Worm (Caenorhabditis elegans) whole organism, L3 larva: Measurements from ENCODE around the gene srz-78.

Experiments used
- R02D3.7 ChIP-seq: fragments of 150-350 bp; optimal IDR thresholded peaks from 2 replicates; lab custom pipeline; 2014; ENCODE audit warnings: missing biosample characterization, missing genetic modification characterization
- ZK546.5 ChIP-seq: sonication (generic microtip); optimal IDR thresholded peaks from 2 replicates; lab custom pipeline; 2017; ENCODE audit warnings: missing biosample characterization, missing genetic modification characterization
- aly-2 ChIP-seq: fragments of 150-350 bp; optimal IDR thresholded peaks from 2 replicates; lab custom pipeline; 2014; ENCODE audit warnings: missing biosample characterization, missing genetic modification characterization
- ama-1 ChIP-seq: fragments of 150-350 bp; optimal IDR thresholded peaks from 2 replicates; lab custom pipeline; 2018
- ceh-16 ChIP-seq: sonication (generic microtip); optimal IDR thresholded peaks from 2 replicates; lab custom pipeline; 2017; ENCODE audit warnings: missing biosample characterization, missing genetic modification characterization
- ceh-28 ChIP-seq: fragments of 150-350 bp; optimal IDR thresholded peaks from 2 replicates; lab custom pipeline; 2014; ENCODE audit warnings: missing biosample characterization, missing genetic modification reagents, missing genetic modification characterization
- ceh-82 ChIP-seq: fragments of 150-350 bp; optimal IDR thresholded peaks from 2 replicates; lab custom pipeline; 2014; ENCODE audit warnings: missing biosample characterization, missing genetic modification characterization
- ceh-9 ChIP-seq: sonication (generic microtip); optimal IDR thresholded peaks from 2 replicates; lab custom pipeline; 2018; ENCODE audit warnings: missing biosample characterization, missing genetic modification characterization
- daf-12 ChIP-seq: fragments of 150-350 bp; optimal IDR thresholded peaks from 2 replicates; lab custom pipeline; 2014; ENCODE audit warnings: missing biosample characterization, missing genetic modification reagents, missing genetic modification characterization
- egl-27 ChIP-seq: sonication (generic microtip); optimal IDR thresholded peaks from 4 replicates; lab custom pipeline; 2017; ENCODE audit warnings: missing biosample characterization, missing genetic modification reagents, missing genetic modification characterization
- egl-5 ChIP-seq: fragments of 150-350 bp; optimal IDR thresholded peaks from 2 replicates; lab custom pipeline; 2017; ENCODE audit warnings: missing biosample characterization, missing genetic modification reagents, missing genetic modification characterization, inconsistent platforms
- elt-1 ChIP-seq: fragments of 150-350 bp; optimal IDR thresholded peaks from 2 replicates; lab custom pipeline; 2014; ENCODE audit warnings: missing biosample characterization, missing genetic modification characterization
- elt-2 ChIP-seq: sonication (generic microtip); optimal IDR thresholded peaks from 2 replicates; lab custom pipeline; 2016; ENCODE audit warnings: missing genetic modification reagents, mild to moderate bottlenecking, missing genetic modification characterization, missing compliant biosample characterization
- elt-3 ChIP-seq, 3 experiments: fragments of 150-350 bp in 1 of 3; sonication (generic microtip) in 2 of 3; optimal IDR thresholded peaks; 2 replicates in 2 of 3; 4 replicates in 1 of 3; lab custom pipeline; 2014 to 2017; ENCODE audit warnings: missing biosample characterization in 3 of 3, missing genetic modification characterization in 3 of 3
- eor-1 ChIP-seq, 2 experiments: fragments of 150-350 bp; optimal IDR thresholded peaks; 2 replicates each; lab custom pipeline; 2014 to 2018; ENCODE audit warnings: missing biosample characterization in 2 of 2, missing genetic modification characterization in 2 of 2
- fkh-10 ChIP-seq: sonication (generic microtip); optimal IDR thresholded peaks from 2 replicates; lab custom pipeline; 2017; ENCODE audit warnings: missing biosample characterization, missing genetic modification reagents, missing genetic modification characterization
- fkh-2 ChIP-seq: fragments of 150-350 bp; optimal IDR thresholded peaks from 2 replicates; lab custom pipeline; 2014; ENCODE audit warnings: missing biosample characterization, missing genetic modification reagents, missing genetic modification characterization
- fos-1 ChIP-seq: fragments of 150-350 bp; optimal IDR thresholded peaks from 2 replicates; lab custom pipeline; 2014; ENCODE audit warnings: missing biosample characterization, missing genetic modification characterization
- hmg-11 ChIP-seq: sonication (generic microtip); optimal IDR thresholded peaks from 2 replicates; lab custom pipeline; 2016; ENCODE audit warnings: missing genetic modification characterization, missing compliant biosample characterization
- jun-1 ChIP-seq: fragments of 150-350 bp; optimal IDR thresholded peaks from 2 replicates; lab custom pipeline; 2014; ENCODE audit warnings: missing biosample characterization, missing genetic modification reagents, missing genetic modification characterization
- lin-15B ChIP-seq: fragments of 150-350 bp; optimal IDR thresholded peaks from 2 replicates; lab custom pipeline; 2014; ENCODE audit warnings: missing biosample characterization, missing genetic modification characterization
- lin-39 ChIP-seq: fragments of 150-350 bp; optimal IDR thresholded peaks from 2 replicates; lab custom pipeline; 2018; ENCODE audit warnings: missing biosample characterization, missing genetic modification reagents, missing genetic modification characterization
- lsy-12 ChIP-seq: sonication (generic microtip); optimal IDR thresholded peaks from 2 replicates; lab custom pipeline; 2016; ENCODE audit warnings: mild to moderate bottlenecking, missing genetic modification characterization, missing compliant biosample characterization
- mdl-1 ChIP-seq: fragments of 150-350 bp; optimal IDR thresholded peaks from 2 replicates; lab custom pipeline; 2014; ENCODE audit warnings: missing biosample characterization, missing genetic modification characterization
- mml-1 ChIP-seq: fragments of 150-350 bp; sonication (generic microtip); optimal IDR thresholded peaks from 3 replicates; lab custom pipeline; 2014; ENCODE audit warnings: missing biosample characterization, missing genetic modification characterization
- nfya-1 ChIP-seq: sonication (generic microtip); optimal IDR thresholded peaks from 2 replicates; lab custom pipeline; 2017; ENCODE audit warnings: missing genetic modification characterization, mild to moderate bottlenecking, missing compliant biosample characterization, antibody characterized with exemption, moderate library complexity; ENCODE audit not compliant: insufficient read depth
- nhr-11 ChIP-seq: fragments of 150-350 bp; optimal IDR thresholded peaks from 2 replicates; lab custom pipeline; 2014; ENCODE audit warnings: missing biosample characterization, missing genetic modification characterization
- nhr-12 ChIP-seq: fragments of 150-350 bp; optimal IDR thresholded peaks from 2 replicates; lab custom pipeline; 2014; ENCODE audit warnings: missing biosample characterization, missing genetic modification characterization
- nhr-23 ChIP-seq: fragments of 150-350 bp; optimal IDR thresholded peaks from 2 replicates; lab custom pipeline; 2014; ENCODE audit warnings: missing biosample characterization, missing genetic modification reagents, missing genetic modification characterization
- nhr-237 ChIP-seq: fragments of 150-350 bp; optimal IDR thresholded peaks from 2 replicates; lab custom pipeline; 2014; ENCODE audit warnings: missing biosample characterization, missing genetic modification characterization
- nhr-25 ChIP-seq: sonication (generic microtip); optimal IDR thresholded peaks from 2 replicates; lab custom pipeline; 2017; ENCODE audit warnings: missing biosample characterization, missing genetic modification characterization
- nhr-28 ChIP-seq: fragments of 150-350 bp; optimal IDR thresholded peaks from 2 replicates; lab custom pipeline; 2014; ENCODE audit warnings: missing biosample characterization, missing genetic modification characterization
- nhr-43 ChIP-seq: sonication (generic microtip); optimal IDR thresholded peaks from 2 replicates; lab custom pipeline; 2016; ENCODE audit warnings: mild to moderate bottlenecking, missing genetic modification characterization, missing compliant biosample characterization; ENCODE audit not compliant: poor library complexity, severe bottlenecking
- nhr-67 ChIP-seq: fragments of 150-350 bp; optimal IDR thresholded peaks from 2 replicates; lab custom pipeline; 2014; ENCODE audit warnings: missing biosample characterization, missing genetic modification characterization
- nhr-76 ChIP-seq: fragments of 150-350 bp; sonication (generic microtip); optimal IDR thresholded peaks from 5 replicates; lab custom pipeline; 2014; ENCODE audit warnings: missing biosample characterization, missing genetic modification characterization
- nhr-77 ChIP-seq: fragments of 150-350 bp; optimal IDR thresholded peaks from 2 replicates; lab custom pipeline; 2014; ENCODE audit warnings: missing biosample characterization, missing genetic modification characterization
- pha-4 ChIP-seq: fragments of 150-350 bp; optimal IDR thresholded peaks from 2 replicates; lab custom pipeline; 2014; ENCODE audit warnings: missing biosample characterization, missing genetic modification reagents, missing genetic modification characterization
- pqm-1 ChIP-seq: fragments of 150-350 bp; optimal IDR thresholded peaks from 2 replicates; lab custom pipeline; 2017; ENCODE audit warnings: missing biosample characterization, missing genetic modification characterization, inconsistent platforms
- sea-2 ChIP-seq: fragments of 150-350 bp; sonication (generic microtip); optimal IDR thresholded peaks from 4 replicates; lab custom pipeline; 2014; ENCODE audit warnings: missing biosample characterization, missing genetic modification reagents, missing genetic modification characterization
- skn-1 ChIP-seq: fragments of 150-350 bp; optimal IDR thresholded peaks from 2 replicates; lab custom pipeline; 2014; ENCODE audit warnings: missing biosample characterization, missing genetic modification characterization
- snpc-4 ChIP-seq: fragments of 150-350 bp; optimal IDR thresholded peaks from 2 replicates; lab custom pipeline; 2014; ENCODE audit warnings: missing biosample characterization, missing genetic modification characterization
- tbx-2 ChIP-seq: sonication (generic microtip); optimal IDR thresholded peaks from 2 replicates; lab custom pipeline; 2016; ENCODE audit warnings: mild to moderate bottlenecking, missing genetic modification characterization, missing compliant biosample characterization
- unc-39 ChIP-seq: sonication (generic microtip); optimal IDR thresholded peaks from 4 replicates; lab custom pipeline; 2017; ENCODE audit warnings: missing biosample characterization, missing genetic modification characterization
- unc-62 ChIP-seq: fragments of 150-350 bp; sonication (generic microtip); optimal IDR thresholded peaks from 4 replicates; lab custom pipeline; 2014; ENCODE audit warnings: missing biosample characterization, missing genetic modification reagents, missing genetic modification characterization
- zag-1 ChIP-seq: fragments of 150-350 bp; optimal IDR thresholded peaks from 2 replicates; lab custom pipeline; 2014; ENCODE audit warnings: missing biosample characterization, missing genetic modification characterization
- ztf-11 ChIP-seq: fragments of 150-350 bp; optimal IDR thresholded peaks from 2 replicates; lab custom pipeline; 2014; ENCODE audit warnings: missing biosample characterization, missing genetic modification characterization
- ztf-4 ChIP-seq: fragments of 150-350 bp; optimal IDR thresholded peaks from 2 replicates; lab custom pipeline; 2014; ENCODE audit warnings: missing biosample characterization, missing genetic modification characterization

The srz-78 gene

ce11 chrIV:3509477-3510063 lies 18.0 kb downstream of the srz-78 start, which contains the start of gene ced-10:
Gene ced-10, minus strand, starts transcription at chrIV:3509527.
- TF ChIP-seq nhr-77 (tag; lab: Kevin White, UChicago) (no peak), mml-1 (tag; lab: Kevin White, UChicago) (no peak), elt-3 (tag; optimal IDR thresholded peaks at IDR 0.05; lab: Kevin White, UChicago) (no peak), nhr-28 (no peak)
- TF ChIP-seq, all 47 proteins: peak for 0

ce11 chrIV:3514467-3514866 lies 22.9 kb downstream of the srz-78 start, which contains the start of gene tsg-101:
Gene tsg-101, minus strand, starts transcription at chrIV:3514567.
- TF ChIP-seq nhr-67 (tag; lab: Kevin White, UChicago) (no peak), zag-1 (tag; lab: Kevin White, UChicago) (no peak), nhr-77 (tag; lab: Kevin White, UChicago) (no peak), skn-1 (tag; lab: Kevin White, UChicago) (no peak)
- TF ChIP-seq, all 47 proteins: peak for 0

- TF ChIP-seq eor-1 (tag; optimal IDR thresholded peaks at IDR 0.05; lab: Kevin White, UChicago), result no peak
- TF ChIP-seq unc-62 (GFP tag; lab: Kevin White, UChicago), result no peak
- peak; percentile 22 for TF ChIP-seq pqm-1 (tag; lab: Kevin White, UChicago)
- TF ChIP-seq egl-27, result no peak
- no peak for TF ChIP-seq mdl-1 (tag; lab: Kevin White, UChicago)
- no peak for TF ChIP-seq aly-2 (tag; lab: Kevin White, UChicago)
- peak; percentile 44 for TF ChIP-seq skn-1 (tag; lab: Kevin White, UChicago)
- TF ChIP-seq ceh-9, result no peak
- TF ChIP-seq ceh-28, result peak; percentile 88
- no peak for TF ChIP-seq sea-2
- TF ChIP-seq egl-5 (tag; lab: Kevin White, UChicago), result peak; percentile 61
- peak; percentile 75 for TF ChIP-seq jun-1 (tag; lab: Kevin White, UChicago)
- no peak for TF ChIP-seq lsy-12 (tag; lab: Kevin White, UChicago)
- TF ChIP-seq lin-15B, result peak; percentile 39
- TF ChIP-seq fkh-2 (tag; lab: Kevin White, UChicago), result no peak
- peak; percentile 89 for TF ChIP-seq nfya-1
- TF ChIP-seq fos-1 (tag; lab: Kevin White, UChicago), result no peak
- no peak for TF ChIP-seq nhr-76 (tag; lab: Kevin White, UChicago)
- no peak for TF ChIP-seq nhr-25 (tag; lab: Kevin White, UChicago)
- TF ChIP-seq nhr-77 (tag; lab: Kevin White, UChicago), result no peak
- no peak for TF ChIP-seq ceh-82
- no peak for TF ChIP-seq ZK546.5 (tag; lab: Kevin White, UChicago)
- TF ChIP-seq elt-1 (tag; lab: Kevin White, UChicago), result no peak
- TF ChIP-seq ztf-4 (tag; lab: Kevin White, UChicago), result no peak
- no peak for TF ChIP-seq elt-3 (tag; optimal IDR thresholded peaks at IDR 0.05; lab: Kevin White, UChicago)
- peak; percentile 52 for TF ChIP-seq pha-4 (tag; lab: Kevin White, UChicago)
- no peak for TF ChIP-seq daf-12 (tag; lab: Kevin White, UChicago)
- peak; percentile 15 for TF ChIP-seq elt-2
- no peak for TF ChIP-seq ceh-16
- peak; percentile 6 for TF ChIP-seq ama-1 (lab: Kevin White, UChicago)
- TF ChIP-seq ztf-11 (tag; lab: Kevin White, UChicago), result no peak
- TF ChIP-seq zag-1 (tag; lab: Kevin White, UChicago), result no peak
- TF ChIP-seq fkh-10 (GFP tag; lab: Kevin White, UChicago), result peak; percentile 18
- TF ChIP-seq lin-39 (tag; lab: Kevin White, UChicago), result peak; percentile 76
- TF ChIP-seq snpc-4 (tag; lab: Kevin White, UChicago), result peak; percentile 58
- TF ChIP-seq R02D3.7, result no peak
- no peak for TF ChIP-seq nhr-237 (tag; lab: Kevin White, UChicago)
- TF ChIP-seq nhr-11 (tag; lab: Kevin White, UChicago), result no peak
- TF ChIP-seq nhr-67 (tag; lab: Kevin White, UChicago), result no peak
- TF ChIP-seq unc-39 (tag; lab: Kevin White, UChicago), result no peak
- no peak for TF ChIP-seq tbx-2 (tag; lab: Kevin White, UChicago)
- TF ChIP-seq nhr-23 (tag; lab: Kevin White, UChicago), result peak; percentile 18
- TF ChIP-seq nhr-12 (tag; lab: Kevin White, UChicago), result no peak
- no peak for TF ChIP-seq nhr-43 (tag; lab: Kevin White, UChicago)
- no peak for TF ChIP-seq nhr-28
- TF ChIP-seq hmg-11 (tag; lab: Kevin White, UChicago), result peak; percentile 86
- TF ChIP-seq mml-1 (tag; lab: Kevin White, UChicago), result no peak
These were observed 24.0 kb downstream of the srz-78 start for ce11 chrIV:3515412-3516046.
